Fruit fly (Drosophila melanogaster) whole organism: ENCODE measurements around the gene CG12948.

ENCODE experiments used
- Dll ChIP-seq: fragments of >200 bp; optimal IDR thresholded peaks from 2 replicates; lab custom pipeline; 2017
- psq ChIP-seq: fragments of >200 bp; optimal IDR thresholded peaks from 2 replicates; lab custom pipeline; 2017

dm6 chr3R:9746267-9746666, 1.3 kb downstream of the CG12948 start, which contains the start of gene CG34409:
- TF ChIP-seq Dll (lab: Kevin White, UChicago) (no peak), psq (lab: Kevin White, UChicago) (no peak)
